Worm (Caenorhabditis elegans) whole organism, L2 larva: ENCODE measurements around the gene F56D3.1.
"Not testable (repeated sequence)": the region's sequence is repeated elsewhere in the genome, so short reads cannot be mapped to it uniquely, and the experiment has no call there.

Source experiments
- C34F6.9 ChIP-seq: fragments of 150-350 bp; optimal IDR thresholded peaks from 2 replicates; lab custom pipeline; 2014; ENCODE audit warnings: missing biosample characterization, missing genetic modification characterization
- F13H6.1 ChIP-seq: sonication (generic microtip); optimal IDR thresholded peaks from 2 replicates; lab custom pipeline; 2016; ENCODE audit warnings: missing genetic modification characterization, missing compliant biosample characterization
- Y55F3AM.14 ChIP-seq: fragments of 200-800 bp; sonication (Bioruptor generic); optimal IDR thresholded peaks from 2 replicates; lab custom pipeline; 2018; ENCODE audit warnings: mild to moderate bottlenecking, missing genetic modification characterization, missing compliant biosample characterization
- alr-1 ChIP-seq: fragments of 150-350 bp; optimal IDR thresholded peaks from 2 replicates; lab custom pipeline; 2014; ENCODE audit warnings: missing biosample characterization, missing genetic modification characterization
- aly-2 ChIP-seq: fragments of 150-350 bp; optimal IDR thresholded peaks from 2 replicates; lab custom pipeline; 2014; ENCODE audit warnings: missing biosample characterization, missing genetic modification characterization
- ama-1 ChIP-seq: fragments of 150-350 bp; optimal IDR thresholded peaks from 2 replicates; lab custom pipeline; 2018; ENCODE audit warnings: inconsistent platforms
- ceh-16 ChIP-seq: fragments of 150-350 bp; optimal IDR thresholded peaks from 2 replicates; lab custom pipeline; 2014; ENCODE audit warnings: missing biosample characterization, missing genetic modification characterization
- ceh-82 ChIP-seq: fragments of 150-350 bp; optimal IDR thresholded peaks from 2 replicates; lab custom pipeline; 2014; ENCODE audit warnings: missing biosample characterization, missing genetic modification characterization
- dmd-4 ChIP-seq: sonication (generic microtip); optimal IDR thresholded peaks from 2 replicates; lab custom pipeline; 2017; ENCODE audit warnings: missing biosample characterization, missing genetic modification characterization
- elt-1 ChIP-seq: fragments of 150-350 bp; optimal IDR thresholded peaks from 2 replicates; lab custom pipeline; 2014; ENCODE audit warnings: missing biosample characterization, missing genetic modification characterization
- elt-3 ChIP-seq: sonication (generic microtip); optimal IDR thresholded peaks from 2 replicates; lab custom pipeline; 2017; ENCODE audit warnings: missing biosample characterization, missing genetic modification characterization
- fos-1 ChIP-seq: fragments of 150-350 bp; optimal IDR thresholded peaks from 2 replicates; lab custom pipeline; 2014; ENCODE audit warnings: missing biosample characterization, missing genetic modification characterization
- lin-11 ChIP-seq: fragments of 150-350 bp; sonication (generic microtip); optimal IDR thresholded peaks from 2 replicates; lab custom pipeline; 2014; ENCODE audit warnings: missing biosample characterization, missing genetic modification characterization, inconsistent platforms, mixed read lengths
- lin-13 ChIP-seq: fragments of 150-350 bp; optimal IDR thresholded peaks from 2 replicates; lab custom pipeline; 2014; ENCODE audit warnings: missing biosample characterization, missing genetic modification reagents, missing genetic modification characterization
- lin-39 ChIP-seq: fragments of 150-350 bp; optimal IDR thresholded peaks from 2 replicates; lab custom pipeline; 2014; ENCODE audit warnings: missing biosample characterization, missing genetic modification reagents, missing genetic modification characterization
- mbf-1 ChIP-seq: sonication (generic microtip); optimal IDR thresholded peaks from 2 replicates; lab custom pipeline; 2017; ENCODE audit warnings: missing biosample characterization, missing genetic modification characterization
- mdl-1 ChIP-seq, 2 experiments: fragments of 150-350 bp in 1 of 2; sonication (generic microtip) in 1 of 2; optimal IDR thresholded peaks; 2 replicates each; lab custom pipeline; 2017; ENCODE audit warnings: missing biosample characterization in 2 of 2, missing genetic modification characterization in 2 of 2
- nhr-10 ChIP-seq: sonication (generic microtip); optimal IDR thresholded peaks from 2 replicates; lab custom pipeline; 2017; ENCODE audit warnings: missing biosample characterization, missing genetic modification characterization
- nhr-11 ChIP-seq: fragments of 150-350 bp; optimal IDR thresholded peaks from 2 replicates; lab custom pipeline; 2014; ENCODE audit warnings: missing biosample characterization, missing genetic modification characterization
- nhr-21 ChIP-seq: fragments of 150-350 bp; optimal IDR thresholded peaks from 2 replicates; lab custom pipeline; 2014; ENCODE audit warnings: missing biosample characterization, missing genetic modification characterization
- nhr-23 ChIP-seq: fragments of 150-350 bp; optimal IDR thresholded peaks from 2 replicates; lab custom pipeline; 2014; ENCODE audit warnings: missing biosample characterization, missing genetic modification reagents, missing genetic modification characterization
- nhr-25 ChIP-seq: fragments of 150-350 bp; sonication (generic microtip); optimal IDR thresholded peaks from 3 replicates; lab custom pipeline; 2014; ENCODE audit warnings: missing biosample characterization, missing genetic modification characterization
- nhr-6 ChIP-seq: fragments of 150-350 bp; optimal IDR thresholded peaks from 2 replicates; lab custom pipeline; 2014; ENCODE audit warnings: missing biosample characterization, missing genetic modification characterization
- nhr-77 ChIP-seq: fragments of 150-350 bp; optimal IDR thresholded peaks from 2 replicates; lab custom pipeline; 2014; ENCODE audit warnings: missing biosample characterization, missing genetic modification characterization
- peb-1 ChIP-seq: fragments of 150-350 bp; optimal IDR thresholded peaks from 2 replicates; lab custom pipeline; 2014; ENCODE audit warnings: missing biosample characterization, missing genetic modification characterization
- sem-4 ChIP-seq: fragments of 150-350 bp; optimal IDR thresholded peaks from 2 replicates; lab custom pipeline; 2014; ENCODE audit warnings: missing biosample characterization, missing genetic modification reagents, missing genetic modification characterization
- skn-1 ChIP-seq: sonication (generic microtip); optimal IDR thresholded peaks from 2 replicates; lab custom pipeline; 2017; ENCODE audit warnings: missing biosample characterization, missing genetic modification characterization
- sma-3 ChIP-seq: sonication (generic microtip); optimal IDR thresholded peaks from 2 replicates; lab custom pipeline; 2016; ENCODE audit warnings: missing genetic modification reagents, missing genetic modification characterization, missing compliant biosample characterization
- sma-9 ChIP-seq, 2 experiments: fragments of 150-350 bp in 1 of 2; sonication (generic microtip) in 1 of 2; optimal IDR thresholded peaks; 2 replicates each; lab custom pipeline; 2014 to 2016; ENCODE audit warnings: missing genetic modification characterization in 2 of 2, mild to moderate bottlenecking in 1 of 2, missing biosample characterization in 1 of 2, missing compliant biosample characterization in 1 of 2, missing genetic modification reagents in 1 of 2, moderate library complexity in 1 of 2
- snpc-4 ChIP-seq: fragments of 150-350 bp; optimal IDR thresholded peaks from 2 replicates; lab custom pipeline; 2014; ENCODE audit warnings: missing biosample characterization, missing genetic modification characterization
- unc-39 ChIP-seq: fragments of 150-350 bp; optimal IDR thresholded peaks from 2 replicates; lab custom pipeline; 2014; ENCODE audit warnings: missing biosample characterization, missing genetic modification characterization
- unc-55 ChIP-seq: fragments of 150-350 bp; sonication (generic microtip); optimal IDR thresholded peaks from 3 replicates; lab custom pipeline; 2014; ENCODE audit warnings: missing biosample characterization, missing genetic modification reagents, missing genetic modification characterization
- zag-1 ChIP-seq: fragments of 150-350 bp; optimal IDR thresholded peaks from 2 replicates; lab custom pipeline; 2014; ENCODE audit warnings: missing biosample characterization, missing genetic modification characterization
- ztf-1 ChIP-seq: fragments of 200-800 bp; sonication (Bioruptor generic); conservative IDR thresholded peaks from 2 replicates; pipeline ENCODE4 v1.3.6; 2022; ENCODE audit warnings: missing genetic modification characterization, missing compliant biosample characterization

Gene F56D3.1

ce11 chrII:4168404-4168803 is 22.3 kb downstream of the F56D3.1 start, which contains the start of gene R03H10.4:
TSS of gene R03H10.4 (minus strand) at chrII:4168504.
- TF ChIP-seq F13H6.1; skn-1 (tag; lab: Kevin White, UChicago); lin-11: not testable (repeated sequence)

DNA sequence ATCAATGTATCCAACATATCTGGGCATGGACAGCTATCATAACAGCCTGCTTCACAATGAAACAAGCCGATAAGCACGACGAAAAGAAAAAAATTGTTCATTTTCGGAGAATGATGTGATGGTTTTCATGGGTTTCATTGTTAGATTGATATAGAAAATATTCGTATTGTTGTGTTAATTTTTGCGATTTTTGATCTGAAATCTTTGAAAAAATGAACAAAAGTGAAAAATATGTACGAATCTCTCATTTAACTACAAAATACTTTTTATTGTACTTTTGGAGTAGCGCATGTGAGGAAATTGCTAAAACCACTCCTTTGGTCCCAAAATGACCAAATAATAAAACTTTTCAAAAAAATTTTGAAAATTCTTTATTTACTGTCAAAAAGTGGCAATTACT is 24.4 kb downstream of the F56D3.1 start, which contains the start of gene R03H10.5:
R03H10.5 (minus strand) TSS at position 101 of the 400 bp plus-strand sequence.
- TF ChIP-seq skn-1 (tag; lab: Kevin White, UChicago): no peak
- no peak for TF ChIP-seq nhr-6 (tag; lab: Kevin White, UChicago)
- TF ChIP-seq zag-1: no peak
- no peak for TF ChIP-seq nhr-21 (tag; lab: Kevin White, UChicago)
- TF ChIP-seq nhr-25 (tag; lab: Kevin White, UChicago): no peak
- no peak for TF ChIP-seq elt-1 (tag; lab: Kevin White, UChicago)
- TF ChIP-seq nhr-11 (tag; lab: Kevin White, UChicago): no peak
- TF ChIP-seq mdl-1 (tag; optimal IDR thresholded peaks at IDR 0.05; lab: Kevin White, UChicago): no peak
- no peak for TF ChIP-seq nhr-77 (tag; lab: Kevin White, UChicago)
- no peak for TF ChIP-seq snpc-4 (tag; lab: Kevin White, UChicago)
- no peak for TF ChIP-seq alr-1 (tag; lab: Kevin White, UChicago)
- no peak for TF ChIP-seq nhr-10 (tag; lab: Kevin White, UChicago)

ce11 chrII:4173398-4173797 is 27.3 kb downstream of the F56D3.1 start, which contains the start of gene R03H10.6:
TSS of gene R03H10.6 (minus strand) at chrII:4173498.
- TF ChIP-seq peb-1: no peak
- TF ChIP-seq sma-9 (GFP tag; optimal IDR thresholded peaks at IDR 0.05; lab: Kevin White, UChicago): no peak
- TF ChIP-seq sma-9 (tag; optimal IDR thresholded peaks at IDR 0.05; lab: Kevin White, UChicago): no peak
- TF ChIP-seq sem-4: no peak
- TF ChIP-seq lin-39 (tag; lab: Kevin White, UChicago): no peak
- TF ChIP-seq unc-39 (tag; lab: Kevin White, UChicago): no peak
- TF ChIP-seq lin-13 (GFP tag; lab: Kevin White, UChicago): no peak
- no peak for TF ChIP-seq nhr-6 (tag; lab: Kevin White, UChicago)
- TF ChIP-seq, all 48 proteins: peak for 0

DNA sequence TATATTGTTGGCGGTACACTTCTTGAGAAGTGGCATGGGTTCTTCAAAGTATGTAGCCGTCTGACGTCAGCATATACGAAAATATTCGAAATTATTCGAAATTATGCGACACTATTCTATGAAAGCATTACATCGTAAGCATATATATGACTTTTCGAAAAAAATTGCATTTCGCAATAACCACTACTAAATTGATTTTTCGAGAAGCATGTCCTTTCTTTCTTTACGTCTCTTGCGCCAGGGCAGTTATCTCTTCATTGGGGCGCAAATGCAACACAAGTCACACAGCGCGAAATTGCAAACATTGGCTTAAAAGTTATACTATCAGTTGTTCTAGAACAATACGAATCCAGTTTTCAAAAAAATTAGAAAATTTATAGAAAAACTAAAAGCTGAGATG is 27.7 kb downstream of the F56D3.1 start:
- no peak for TF ChIP-seq ceh-16
- TF ChIP-seq unc-55 (GFP tag; lab: Kevin White, UChicago): peak; percentile 34
- peak; percentile 38 for TF ChIP-seq C34F6.9 (tag; lab: Kevin White, UChicago)

- no peak for TF ChIP-seq nhr-6 (tag; lab: Kevin White, UChicago)
- TF ChIP-seq zag-1: no peak
- no peak for TF ChIP-seq skn-1 (tag; lab: Kevin White, UChicago)
- TF ChIP-seq mbf-1: no peak
- TF ChIP-seq ceh-82 (tag; lab: Kevin White, UChicago): no peak
- TF ChIP-seq aly-2 (tag; lab: Kevin White, UChicago): no peak
- no peak for TF ChIP-seq fos-1 (tag; lab: Kevin White, UChicago)
- no peak for TF ChIP-seq F13H6.1
- no peak for TF ChIP-seq nhr-25 (tag; lab: Kevin White, UChicago)
Observed at ce11 chrII:4178838-4179237, 32.7 kb downstream of the F56D3.1 start, which contains the start of gene R03H10.7. TSS of gene R03H10.7 (minus strand) at chrII:4178938.

DNA sequence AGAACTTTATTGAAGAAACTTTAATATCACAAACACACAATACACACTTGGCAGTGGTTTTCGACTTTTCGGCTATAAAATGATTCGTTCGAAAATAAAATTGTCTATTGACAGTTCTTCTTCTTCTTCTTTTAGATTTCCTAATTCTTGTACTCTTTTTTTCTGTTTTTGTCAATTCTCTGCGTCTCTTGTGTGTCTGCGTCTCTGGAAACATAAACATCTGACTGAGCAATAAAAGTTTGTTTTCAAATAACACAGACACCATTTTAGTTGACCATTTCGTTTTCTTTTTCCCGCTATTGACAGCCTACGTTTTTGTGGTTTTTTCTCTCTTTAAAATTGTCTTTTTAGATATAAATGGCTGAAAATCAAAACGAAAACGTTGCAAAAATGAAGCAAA is 33.8 kb downstream of the F56D3.1 start, which contains the start of gene R03H10.1:
R03H10.1 (plus strand) TSS at position 352 of the 400 bp plus-strand sequence.
- TF ChIP-seq ceh-82 (tag; lab: Kevin White, UChicago): no peak
- TF ChIP-seq alr-1 (tag; lab: Kevin White, UChicago): no peak
- TF ChIP-seq nhr-23 (tag; lab: Kevin White, UChicago): no peak
- no peak for TF ChIP-seq zag-1
- no peak for TF ChIP-seq Y55F3AM.14

DNA sequence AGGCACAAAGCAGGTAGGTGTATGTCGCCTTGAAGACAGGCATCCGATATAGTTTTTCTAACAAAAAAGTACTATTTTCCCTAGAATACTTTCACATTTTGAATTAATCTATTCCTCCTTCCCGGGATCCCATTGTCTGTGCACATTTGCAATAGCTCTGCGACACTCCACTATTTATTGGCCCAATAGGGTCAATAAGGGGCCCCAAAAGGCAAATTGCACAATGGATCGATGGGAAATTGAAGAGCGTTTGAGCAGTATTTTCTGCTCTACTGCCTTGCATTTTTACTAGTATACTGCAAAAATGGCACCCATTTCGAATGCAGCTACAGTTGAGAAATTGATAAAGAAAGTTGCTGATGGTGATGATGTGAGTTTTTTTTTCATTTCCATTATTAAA is 36.2 kb downstream of the F56D3.1 start, which contains the start of gene R03H10.11:
R03H10.11 (plus strand) TSS at position 301 of the 400 bp plus-strand sequence.
- TF ChIP-seq ztf-1 (GFP tag; lab: Robert Waterston, UW) (no peak), sma-3 (GFP tag; lab: Kevin White, UChicago) (no peak), fos-1 (tag; lab: Kevin White, UChicago) (no peak), ceh-82 (tag; lab: Kevin White, UChicago) (no peak), mbf-1 (no peak), ama-1 (lab: Kevin White, UChicago) (no peak), elt-3 (tag; lab: Kevin White, UChicago) (no peak), dmd-4 (tag; lab: Kevin White, UChicago) (no peak), lin-11 (no peak)
